Worm (Caenorhabditis elegans) whole organism, L2 larva: ENCODE data around the gene acs-14.

Experiments
- ama-1 ChIP-seq: fragments of 150-350 bp; optimal IDR thresholded peaks from 2 replicates; lab custom pipeline; 2018; ENCODE audit warnings: inconsistent platforms
- ceh-16 ChIP-seq: fragments of 150-350 bp; optimal IDR thresholded peaks from 2 replicates; lab custom pipeline; 2014; ENCODE audit warnings: missing biosample characterization, missing genetic modification characterization
- fos-1 ChIP-seq: fragments of 150-350 bp; optimal IDR thresholded peaks from 2 replicates; lab custom pipeline; 2014; ENCODE audit warnings: missing biosample characterization, missing genetic modification characterization
- lin-13 ChIP-seq: fragments of 150-350 bp; optimal IDR thresholded peaks from 2 replicates; lab custom pipeline; 2014; ENCODE audit warnings: missing biosample characterization, missing genetic modification reagents, missing genetic modification characterization
- lin-39 ChIP-seq: fragments of 150-350 bp; optimal IDR thresholded peaks from 2 replicates; lab custom pipeline; 2014; ENCODE audit warnings: missing biosample characterization, missing genetic modification reagents, missing genetic modification characterization
- nhr-23 ChIP-seq: fragments of 150-350 bp; optimal IDR thresholded peaks from 2 replicates; lab custom pipeline; 2014; ENCODE audit warnings: missing biosample characterization, missing genetic modification reagents, missing genetic modification characterization
- nhr-237 ChIP-seq: fragments of 150-350 bp; optimal IDR thresholded peaks from 2 replicates; lab custom pipeline; 2014; ENCODE audit warnings: missing biosample characterization, missing genetic modification characterization
- skn-1 ChIP-seq: sonication (generic microtip); optimal IDR thresholded peaks from 2 replicates; lab custom pipeline; 2017; ENCODE audit warnings: missing biosample characterization, missing genetic modification characterization
- snpc-4 ChIP-seq: fragments of 150-350 bp; optimal IDR thresholded peaks from 2 replicates; lab custom pipeline; 2014; ENCODE audit warnings: missing biosample characterization, missing genetic modification characterization
- unc-55 ChIP-seq: fragments of 150-350 bp; sonication (generic microtip); optimal IDR thresholded peaks from 3 replicates; lab custom pipeline; 2014; ENCODE audit warnings: missing biosample characterization, missing genetic modification reagents, missing genetic modification characterization
- ztf-4 ChIP-seq: fragments of 150-350 bp; optimal IDR thresholded peaks from 2 replicates; lab custom pipeline; 2014; ENCODE audit warnings: missing biosample characterization, missing genetic modification characterization

DNA sequence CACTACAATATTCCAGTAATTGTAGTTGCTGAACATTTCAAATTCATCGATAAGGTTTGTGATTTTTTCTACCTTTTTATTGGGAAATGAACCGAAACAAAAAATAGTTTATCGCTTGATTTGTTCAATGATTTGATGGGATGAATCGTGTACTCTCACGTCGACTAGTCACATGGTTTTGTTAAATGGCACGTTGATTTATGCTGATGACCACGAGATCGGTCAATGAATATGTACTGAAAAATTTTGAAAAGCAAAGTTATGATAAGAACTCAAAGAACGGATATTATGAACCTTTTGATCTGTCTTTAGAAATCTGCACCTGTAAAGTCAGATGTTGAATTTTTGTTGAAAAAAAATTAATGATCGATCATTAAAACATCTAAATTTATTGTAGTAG is 8.3 kb downstream of the acs-14 start:
- TF ChIP-seq unc-55 (GFP tag; lab: Kevin White, UChicago) (no peak), ama-1 (lab: Kevin White, UChicago) (no peak), lin-13 (GFP tag; lab: Kevin White, UChicago) (no peak), snpc-4 (tag; lab: Kevin White, UChicago) (no peak), ztf-4 (tag; lab: Kevin White, UChicago) (no peak), fos-1 (no peak), lin-39 (tag; lab: Kevin White, UChicago) (no peak), nhr-23 (tag; lab: Kevin White, UChicago) (no peak), ceh-16 (tag; lab: Kevin White, UChicago) (no peak), nhr-237 (no peak), skn-1 (no peak)
